Worm (Caenorhabditis elegans) whole organism, late embryonic: ENCODE measurements around the gene tbck-1.

Experiments used
- C08G9.2 ChIP-seq: sonication (generic microtip); optimal IDR thresholded peaks from 2 replicates; lab custom pipeline; 2016; ENCODE audit warnings: mild to moderate bottlenecking, missing genetic modification characterization, moderate library complexity, missing compliant biosample characterization
- F13H6.1 ChIP-seq: sonication (generic microtip); optimal IDR thresholded peaks from 2 replicates; lab custom pipeline; 2016; ENCODE audit warnings: missing genetic modification characterization, missing compliant biosample characterization
- K02D7.2 ChIP-seq: sonication (generic microtip); optimal IDR thresholded peaks from 2 replicates; lab custom pipeline; 2017; ENCODE audit warnings: mild to moderate bottlenecking, missing genetic modification characterization, missing compliant biosample characterization
- ahr-1 ChIP-seq: sonication (generic microtip); optimal IDR thresholded peaks from 2 replicates; lab custom pipeline; 2016; ENCODE audit warnings: missing genetic modification characterization, missing compliant biosample characterization
- ama-1 ChIP-seq: fragments of 150-350 bp; optimal IDR thresholded peaks from 2 replicates; lab custom pipeline; 2014
- ceh-18 ChIP-seq: sonication (generic microtip); optimal IDR thresholded peaks from 2 replicates; lab custom pipeline; 2016; ENCODE audit warnings: missing genetic modification characterization, missing compliant biosample characterization
- ceh-24 ChIP-seq: sonication (generic microtip); optimal IDR thresholded peaks from 2 replicates; lab custom pipeline; 2016; ENCODE audit warnings: mild to moderate bottlenecking, missing genetic modification characterization, missing compliant biosample characterization
- ceh-34 ChIP-seq: sonication (generic microtip); optimal IDR thresholded peaks from 2 replicates; lab custom pipeline; 2016; ENCODE audit warnings: mild to moderate bottlenecking, missing genetic modification characterization, missing compliant biosample characterization
- ceh-48 ChIP-seq: sonication (generic microtip); optimal IDR thresholded peaks from 2 replicates; lab custom pipeline; 2016; ENCODE audit warnings: missing genetic modification characterization, inconsistent platforms, missing compliant biosample characterization
- ceh-6 ChIP-seq: fragments of 200-800 bp; sonication (Bioruptor generic); optimal IDR thresholded peaks from 2 replicates; lab custom pipeline; 2018; ENCODE audit warnings: mild to moderate bottlenecking, missing genetic modification characterization, missing compliant biosample characterization
- che-1 ChIP-seq: sonication (generic microtip); optimal IDR thresholded peaks from 2 replicates; lab custom pipeline; 2016; ENCODE audit warnings: mild to moderate bottlenecking, missing genetic modification characterization, missing compliant biosample characterization
- dmd-4 ChIP-seq: sonication (generic microtip); optimal IDR thresholded peaks from 2 replicates; lab custom pipeline; 2016; ENCODE audit warnings: borderline replicate concordance, missing genetic modification characterization, missing compliant biosample characterization
- dve-1 ChIP-seq: sonication (generic microtip); optimal IDR thresholded peaks from 2 replicates; lab custom pipeline; 2017; ENCODE audit warnings: antibody characterized with exemption, mild to moderate bottlenecking, missing genetic modification characterization, missing compliant biosample characterization
- elt-2 ChIP-seq: sonication (generic microtip); optimal IDR thresholded peaks from 2 replicates; lab custom pipeline; 2016; ENCODE audit warnings: missing genetic modification reagents, missing genetic modification characterization, missing compliant biosample characterization
- eyg-1 ChIP-seq: sonication (generic microtip); optimal IDR thresholded peaks from 2 replicates; lab custom pipeline; 2016; ENCODE audit warnings: missing genotype, missing genetic modification characterization, missing compliant biosample characterization
- fax-1 ChIP-seq: sonication (generic microtip); optimal IDR thresholded peaks from 2 replicates; lab custom pipeline; 2016; ENCODE audit warnings: missing genotype, missing genetic modification characterization, missing compliant biosample characterization
- fkh-10 ChIP-seq: fragments of 150-350 bp; optimal IDR thresholded peaks from 2 replicates; lab custom pipeline; 2014; ENCODE audit warnings: missing biosample characterization, missing genetic modification reagents, missing genetic modification characterization
- fkh-6 ChIP-seq: sonication (generic microtip); optimal IDR thresholded peaks from 2 replicates; lab custom pipeline; 2016; ENCODE audit warnings: missing genetic modification characterization, missing compliant biosample characterization
- gmeb-2 ChIP-seq: sonication (generic microtip); optimal IDR thresholded peaks from 2 replicates; lab custom pipeline; 2016; ENCODE audit warnings: missing genetic modification characterization, inconsistent platforms, missing compliant biosample characterization
- hlh-15 ChIP-seq: sonication (generic microtip); optimal IDR thresholded peaks from 2 replicates; lab custom pipeline; 2016; ENCODE audit warnings: missing genetic modification characterization, missing compliant biosample characterization
- hlh-6 ChIP-seq: sonication (generic microtip); optimal IDR thresholded peaks from 2 replicates; lab custom pipeline; 2016; ENCODE audit warnings: missing genotype, missing genetic modification characterization, missing compliant biosample characterization
- hlh-8 ChIP-seq: sonication (generic microtip); optimal IDR thresholded peaks from 2 replicates; lab custom pipeline; 2016; ENCODE audit warnings: missing genotype, missing genetic modification characterization, missing compliant biosample characterization
- lim-6 ChIP-seq: sonication (generic microtip); optimal IDR thresholded peaks from 2 replicates; lab custom pipeline; 2016; ENCODE audit warnings: missing genetic modification characterization, missing compliant biosample characterization
- lin-11 ChIP-seq: fragments of 200-800 bp; sonication (Bioruptor generic); optimal IDR thresholded peaks from 2 replicates; lab custom pipeline; 2018; ENCODE audit warnings: mild to moderate bottlenecking, missing genetic modification characterization, missing compliant biosample characterization
- madf-2 ChIP-seq: sonication (generic microtip); optimal IDR thresholded peaks from 2 replicates; lab custom pipeline; 2017; ENCODE audit warnings: missing genetic modification characterization, missing compliant biosample characterization
- mec-3 ChIP-seq: sonication (generic microtip); optimal IDR thresholded peaks from 2 replicates; lab custom pipeline; 2016; ENCODE audit warnings: borderline replicate concordance, missing genetic modification characterization, missing compliant biosample characterization
- pag-3 ChIP-seq: sonication (generic microtip); optimal IDR thresholded peaks from 2 replicates; lab custom pipeline; 2016; ENCODE audit warnings: missing compliant biosample characterization, missing genetic modification characterization, borderline replicate concordance
- pax-1 ChIP-seq: fragments of 150-350 bp; optimal IDR thresholded peaks from 2 replicates; lab custom pipeline; 2014; ENCODE audit warnings: missing biosample characterization, missing genetic modification characterization
- pha-4 ChIP-seq: fragments of 150-350 bp; optimal IDR thresholded peaks from 2 replicates; lab custom pipeline; 2018; ENCODE audit warnings: missing biosample characterization, missing genetic modification reagents, missing genetic modification characterization
- pqm-1 ChIP-seq: sonication (generic microtip); optimal IDR thresholded peaks from 2 replicates; lab custom pipeline; 2016; ENCODE audit warnings: missing genetic modification characterization, missing compliant biosample characterization
- ref-2 ChIP-seq: sonication (generic microtip); optimal IDR thresholded peaks from 2 replicates; lab custom pipeline; 2016; ENCODE audit warnings: missing genetic modification characterization, missing compliant biosample characterization
- rnt-1 ChIP-seq: sonication (generic microtip); optimal IDR thresholded peaks from 2 replicates; lab custom pipeline; 2016; ENCODE audit warnings: missing genetic modification characterization, missing compliant biosample characterization
- sdc-2 ChIP-seq: sonication (generic microtip); optimal IDR thresholded peaks from 2 replicates; lab custom pipeline; 2016; ENCODE audit warnings: missing genotype, missing genetic modification characterization, missing compliant biosample characterization
- tbx-7 ChIP-seq: sonication (generic microtip); optimal IDR thresholded peaks from 2 replicates; lab custom pipeline; 2016; ENCODE audit warnings: missing genotype, missing genetic modification characterization, missing compliant biosample characterization
- unc-55 ChIP-seq: sonication (generic microtip); optimal IDR thresholded peaks from 2 replicates; lab custom pipeline; 2017; ENCODE audit warnings: missing biosample characterization, missing genetic modification reagents, missing genetic modification characterization
- unc-86 ChIP-seq: sonication (generic microtip); optimal IDR thresholded peaks from 2 replicates; lab custom pipeline; 2016; ENCODE audit warnings: missing genetic modification characterization, missing compliant biosample characterization
- ztf-16 ChIP-seq: sonication (generic microtip); optimal IDR thresholded peaks from 2 replicates; lab custom pipeline; 2017; ENCODE audit warnings: missing genetic modification characterization, missing compliant biosample characterization

tbck-1 gene

ce11 chrII:4827734-4828609, at the start of gene tbck-1, which contains the start of gene fbxb-88:
tbck-1 (plus strand) TSS chrII:4828559.
fbxb-88 (minus strand) TSS chrII:4827884.
- TF ChIP-seq ceh-34 (tag; lab: Kevin White, UChicago): peak; percentile 0
- TF ChIP-seq sdc-2 (tag; lab: Kevin White, UChicago): no peak
- no peak for TF ChIP-seq madf-2 (tag; lab: Kevin White, UChicago)
- TF ChIP-seq ahr-1 (tag; lab: Kevin White, UChicago): no peak
- TF ChIP-seq unc-55 (GFP tag; lab: Kevin White, UChicago): peak; percentile 68
- TF ChIP-seq tbx-7 (tag; lab: Kevin White, UChicago): no peak
- no peak for TF ChIP-seq fax-1 (tag; lab: Kevin White, UChicago)
- TF ChIP-seq, all 69 proteins: peak for 2

- no peak for TF ChIP-seq pax-1
- no peak for TF ChIP-seq ama-1 (lab: Kevin White, UChicago)
- no peak for TF ChIP-seq unc-86 (tag; lab: Kevin White, UChicago)
- no peak for TF ChIP-seq fkh-10 (GFP tag; lab: Kevin White, UChicago)
- TF ChIP-seq che-1 (tag; lab: Kevin White, UChicago): no peak
- TF ChIP-seq ceh-18: no peak
- TF ChIP-seq lin-11 (tag; lab: Kevin White, UChicago): no peak
- TF ChIP-seq gmeb-2: no peak
- TF ChIP-seq eyg-1: no peak
- TF ChIP-seq F13H6.1 (tag; lab: Kevin White, UChicago): no peak
- TF ChIP-seq ceh-48: no peak
- TF ChIP-seq lim-6 (tag; lab: Kevin White, UChicago): no peak
- TF ChIP-seq hlh-8 (tag; lab: Kevin White, UChicago): no peak
Measured at ce11 chrII:4779753-4780152, 48.6 kb upstream of the tbck-1 start.

- no peak for TF ChIP-seq dmd-4 (tag; lab: Kevin White, UChicago)
- TF ChIP-seq gmeb-2: no peak
- TF ChIP-seq fkh-6: no peak
- no peak for TF ChIP-seq unc-86 (tag; lab: Kevin White, UChicago)
- no peak for TF ChIP-seq ama-1 (lab: Kevin White, UChicago)
- no peak for TF ChIP-seq elt-2 (tag; lab: Kevin White, UChicago)
- no peak for TF ChIP-seq pha-4
- TF ChIP-seq hlh-6 (tag; lab: Kevin White, UChicago): no peak
- no peak for TF ChIP-seq mec-3 (tag; lab: Kevin White, UChicago)
- TF ChIP-seq che-1 (tag; lab: Kevin White, UChicago): no peak
- TF ChIP-seq C08G9.2 (tag; lab: Kevin White, UChicago): no peak
- no peak for TF ChIP-seq sdc-2 (tag; lab: Kevin White, UChicago)
- no peak for TF ChIP-seq hlh-15 (tag; lab: Kevin White, UChicago)
- no peak for TF ChIP-seq dve-1 (tag; lab: Kevin White, UChicago)
- TF ChIP-seq, all 69 proteins: peak for 0
Measured at ce11 chrII:4784436-4784835, 43.9 kb upstream of the tbck-1 start, which contains the start of gene nep-12. nep-12 (minus strand) TSS chrII:4784536.

- no peak for TF ChIP-seq fkh-6
Measured at ce11 chrII:4786181-4786580, 42.2 kb upstream of the tbck-1 start, which contains the start of gene msp-3. msp-3 (minus strand) TSS chrII:4786281.

- TF ChIP-seq pqm-1 (tag; lab: Kevin White, UChicago) (no peak), ztf-16 (tag; lab: Kevin White, UChicago) (no peak), ceh-6 (no peak), pag-3 (tag; lab: Kevin White, UChicago) (no peak), lin-11 (tag; lab: Kevin White, UChicago) (no peak), pha-4 (no peak), ref-2 (no peak), K02D7.2 (tag; lab: Kevin White, UChicago) (no peak), sdc-2 (tag; lab: Kevin White, UChicago) (no peak), rnt-1 (tag; lab: Kevin White, UChicago) (no peak), ceh-24 (tag; lab: Kevin White, UChicago) (no peak)
Measured at ce11 chrII:4789835-4790343, 38.5 kb upstream of the tbck-1 start, which contains the start of gene F26G1.15. F26G1.15 (plus strand) TSS chrII:4790293.
